Fruit fly (Drosophila melanogaster): Measurements from ENCODE around the gene Jhbp2.

Jhbp2 gene

DNA sequence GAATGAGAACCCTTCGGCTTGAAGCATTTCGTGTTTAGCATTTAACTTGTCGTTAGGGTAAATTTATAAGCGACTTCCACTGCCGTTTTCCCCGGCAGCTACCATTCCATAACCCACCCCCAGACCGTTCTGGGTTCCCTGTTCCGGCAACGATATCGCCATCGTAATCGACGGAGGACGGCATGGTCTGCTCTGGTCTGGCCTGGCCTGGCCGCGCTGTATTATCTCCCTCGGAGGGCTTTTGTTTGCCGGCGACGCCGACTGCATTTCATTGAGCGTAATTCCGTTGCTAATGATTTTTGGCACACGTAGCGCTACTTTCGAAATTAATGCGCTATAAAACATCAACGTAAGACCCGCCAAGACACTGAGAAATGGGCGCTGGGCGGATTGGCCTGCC is 23.5 kb upstream of the Jhbp2 start:
- no peak for TF ChIP-seq Vsx2 (GFP tag; optimal IDR thresholded peaks at IDR 0.05; ENCODE audit: partially characterized antibody)
- TF ChIP-seq dmrt93B (GFP tag; optimal IDR thresholded peaks at IDR 0.05) = no peak
- no peak for TF ChIP-seq CG32264 (GFP tag; optimal IDR thresholded peaks at IDR 0.05)
- no peak for TF ChIP-seq Dfd (GFP tag; optimal IDR thresholded peaks at IDR 0.05)
- no peak for TF ChIP-seq Sp1 (GFP tag; optimal IDR thresholded peaks at IDR 0.05)
- no peak for TF ChIP-seq Hr83 (GFP tag; optimal IDR thresholded peaks at IDR 0.05; ENCODE audit: poor library complexity, severe bottlenecking)
- no peak for TF ChIP-seq CrebA (GFP tag; optimal IDR thresholded peaks at IDR 0.05; ENCODE audit: borderline replicate concordance)
- TF ChIP-seq Rel (GFP tag; optimal IDR thresholded peaks at IDR 0.05) = no peak
- TF ChIP-seq Rel (tag; optimal IDR thresholded peaks at IDR 0.05) = no peak

dm6 chr3R:4984132-4984531 is 23.0 kb upstream of the Jhbp2 start, which contains the start of gene CG14662:
Gene CG14662, minus strand, starts transcription at chr3R:4984232.
- TF ChIP-seq ey (GFP tag; optimal IDR thresholded peaks at IDR 0.05) (no peak), Vsx2 (GFP tag; optimal IDR thresholded peaks at IDR 0.05; ENCODE audit: partially characterized antibody) (no peak), tai (GFP tag; optimal IDR thresholded peaks at IDR 0.05) (no peak), Mio (GFP tag; optimal IDR thresholded peaks at IDR 0.05) (no peak), Hr78 (GFP tag; optimal IDR thresholded peaks at IDR 0.05) (no peak), GATAd (GFP tag; optimal IDR thresholded peaks at IDR 0.05) (no peak), Rel (GFP tag; optimal IDR thresholded peaks at IDR 0.05) (no peak), Rel (tag; optimal IDR thresholded peaks at IDR 0.05) (no peak), Myc (optimal IDR thresholded peaks at IDR 0.05) (no peak), Hr83 (GFP tag; optimal IDR thresholded peaks at IDR 0.05; ENCODE audit: poor library complexity, severe bottlenecking) (no peak), dmrt93B (GFP tag; optimal IDR thresholded peaks at IDR 0.05) (no peak), lola (GFP tag; optimal IDR thresholded peaks at IDR 0.05) (no peak), foxo (GFP tag; optimal IDR thresholded peaks at IDR 0.05) (no peak), Abd-B (GFP tag; optimal IDR thresholded peaks at IDR 0.05) (no peak), woc (GFP tag; optimal IDR thresholded peaks at IDR 0.05) (no peak), Dfd (GFP tag; optimal IDR thresholded peaks at IDR 0.05) (no peak)

- TF ChIP-seq fru (GFP tag; optimal IDR thresholded peaks at IDR 0.05) (no peak), dsf (GFP tag; optimal IDR thresholded peaks at IDR 0.05; ENCODE audit: borderline replicate concordance) (no peak), br (GFP tag; optimal IDR thresholded peaks at IDR 0.05) (no peak), lola (GFP tag; optimal IDR thresholded peaks at IDR 0.05) (no peak), foxo (GFP tag; optimal IDR thresholded peaks at IDR 0.05) (no peak), h (GFP tag; optimal IDR thresholded peaks at IDR 0.05) (no peak), Vsx2 (GFP tag; optimal IDR thresholded peaks at IDR 0.05; ENCODE audit: partially characterized antibody) (no peak), sage (GFP tag; optimal IDR thresholded peaks at IDR 0.05) (no peak), Dfd (GFP tag; optimal IDR thresholded peaks at IDR 0.05) (no peak), usp (GFP tag; optimal IDR thresholded peaks at IDR 0.05) (no peak)
Measured at dm6 chr3R:4981076-4981593, 20.0 kb upstream of the Jhbp2 start.

DNA sequence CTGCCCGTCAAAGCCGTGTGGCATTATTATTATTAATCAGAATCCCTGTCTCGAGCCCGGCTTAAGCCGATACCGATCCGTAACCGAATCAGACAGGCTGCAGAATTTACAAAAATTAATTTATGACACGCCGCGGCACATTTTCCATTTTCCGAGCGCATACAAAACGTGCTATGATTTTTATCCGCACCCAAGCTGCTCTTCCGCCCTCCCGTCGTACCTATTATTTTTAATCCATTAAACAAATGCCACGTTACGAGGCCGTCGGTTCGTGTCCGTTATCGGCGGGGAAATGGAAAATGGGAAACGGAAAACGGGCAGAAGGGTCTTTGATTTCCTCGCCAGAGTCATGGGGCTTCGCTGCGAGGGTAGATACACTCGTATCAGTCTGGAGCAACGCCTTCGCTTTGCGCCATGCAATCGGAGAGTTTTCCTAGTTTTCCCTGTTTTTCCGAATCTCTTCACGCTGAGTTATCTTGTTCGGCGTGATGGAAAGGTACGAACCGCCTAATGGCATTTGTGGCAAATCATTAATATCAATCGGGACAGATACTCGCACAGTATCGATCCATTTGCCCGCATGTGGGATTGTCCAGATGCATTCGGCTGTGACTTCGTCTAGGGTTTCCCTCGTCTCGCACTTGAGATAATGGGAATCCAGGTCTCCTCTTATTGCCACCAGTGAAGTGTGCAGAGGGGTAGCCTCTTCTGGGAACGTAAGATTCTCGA is 19.1 kb upstream of the Jhbp2 start:
- TF ChIP-seq Myc (optimal IDR thresholded peaks at IDR 0.05) (no peak), dmrt93B (GFP tag; optimal IDR thresholded peaks at IDR 0.05) (no peak), Hr83 (GFP tag; optimal IDR thresholded peaks at IDR 0.05; ENCODE audit: poor library complexity, severe bottlenecking) (no peak), fru (GFP tag; optimal IDR thresholded peaks at IDR 0.05) (no peak), Abd-B (GFP tag; optimal IDR thresholded peaks at IDR 0.05) (no peak), Hr78 (GFP tag; optimal IDR thresholded peaks at IDR 0.05) (no peak), HLH106 (tag; optimal IDR thresholded peaks at IDR 0.05) (no peak), sv (GFP tag; optimal IDR thresholded peaks at IDR 0.05) (no peak), rgr (GFP tag; optimal IDR thresholded peaks at IDR 0.05) (no peak), h (GFP tag; optimal IDR thresholded peaks at IDR 0.05) (no peak), Dfd (GFP tag; optimal IDR thresholded peaks at IDR 0.05) (no peak), sage (GFP tag; optimal IDR thresholded peaks at IDR 0.05) (no peak), psq (GFP tag; optimal IDR thresholded peaks at IDR 0.05) (no peak), N (GFP tag; optimal IDR thresholded peaks at IDR 0.05) (no peak), foxo (GFP tag; optimal IDR thresholded peaks at IDR 0.05) (no peak), CG32264 (GFP tag; optimal IDR thresholded peaks at IDR 0.05) (no peak), tai (GFP tag; optimal IDR thresholded peaks at IDR 0.05) (no peak), Vsx2 (GFP tag; optimal IDR thresholded peaks at IDR 0.05; ENCODE audit: partially characterized antibody) (no peak), OdsH (GFP tag; optimal IDR thresholded peaks at IDR 0.05) (no peak), GATAd (GFP tag; optimal IDR thresholded peaks at IDR 0.05) (no peak)

Data from whole organism, wandering third instar larva.